Fruit fly (Drosophila melanogaster): Measurements from ENCODE around the gene Jupiter.

Gene Jupiter

DNA sequence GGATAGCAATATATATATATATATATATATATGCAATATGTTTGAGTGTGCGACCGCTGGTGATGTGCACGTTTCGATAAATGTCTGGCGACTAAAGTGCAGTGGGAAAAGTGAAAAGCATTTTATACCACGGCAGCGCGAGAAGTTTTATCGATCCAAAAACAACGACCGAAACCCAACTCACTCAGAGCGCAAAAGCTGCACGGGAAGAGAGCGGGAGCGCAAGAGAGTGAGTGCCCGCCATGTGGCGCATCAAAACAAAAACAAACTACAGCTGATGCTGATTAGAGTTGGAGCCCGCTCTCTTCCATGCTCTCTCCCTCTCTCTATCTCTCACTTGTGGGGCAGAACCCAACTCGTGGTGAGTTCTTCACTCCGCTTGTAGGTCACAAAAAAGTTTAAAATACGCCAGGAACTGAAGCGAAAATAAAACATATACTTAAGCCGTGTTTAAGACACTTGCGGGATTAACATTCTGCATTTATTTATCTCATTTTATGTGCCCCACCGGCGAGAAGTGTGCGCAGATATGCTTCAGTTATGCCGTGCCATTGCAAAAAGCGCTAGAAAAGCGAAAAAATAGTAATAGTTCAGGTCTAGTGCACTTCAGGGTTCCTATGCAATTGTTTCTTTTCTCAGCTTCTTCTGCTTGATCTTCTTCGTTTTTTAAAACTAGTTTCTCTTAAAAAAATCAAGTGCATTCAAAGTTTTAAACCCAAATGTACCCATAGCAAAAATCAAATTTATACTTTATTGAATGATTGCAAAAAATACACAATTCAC lies 14.9 kb downstream of the Jupiter start:
- TF ChIP-seq Hr96 (GFP tag; optimal IDR thresholded peaks at IDR 0.05) (peak; percentile 7), kay (GFP tag; ENCODE audit: borderline replicate concordance) (peak; percentile 60), bab1 (GFP tag; optimal IDR thresholded peaks at IDR 0.05) (peak; percentile 30), CG12768 (GFP tag; optimal IDR thresholded peaks at IDR 0.05) (no peak), cic (GFP tag; optimal IDR thresholded peaks at IDR 0.05) (no peak)

DNA sequence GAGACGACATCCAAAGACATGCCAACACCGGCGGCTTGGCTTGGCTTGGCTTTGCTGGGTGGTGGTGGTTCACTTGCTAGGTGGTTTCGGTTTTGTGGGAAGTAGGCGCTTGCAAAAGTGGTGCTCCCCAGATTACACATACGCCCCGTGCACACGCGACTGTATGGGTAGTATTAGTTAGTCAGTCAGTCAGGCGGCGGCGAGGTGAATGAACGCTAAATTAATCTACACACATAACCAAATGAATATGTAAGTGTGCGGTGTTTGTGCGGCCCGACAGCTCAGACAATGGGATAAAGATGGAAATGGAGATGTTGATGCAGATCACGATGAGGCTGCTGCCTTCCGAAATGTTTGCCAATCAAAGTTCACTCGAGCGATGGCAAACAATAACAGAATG lies 16.6 kb downstream of the Jupiter start:
- no peak for TF ChIP-seq Hr96 (GFP tag; optimal IDR thresholded peaks at IDR 0.05)
- TF ChIP-seq Clk (GFP tag; optimal IDR thresholded peaks at IDR 0.05), result no peak
- TF ChIP-seq cic (GFP tag; optimal IDR thresholded peaks at IDR 0.05), result no peak
- no peak for TF ChIP-seq CG14711 (tag; optimal IDR thresholded peaks at IDR 0.05)
- no peak for TF ChIP-seq ovo (GFP tag; optimal IDR thresholded peaks at IDR 0.05)
- no peak for TF ChIP-seq CG12768 (GFP tag; optimal IDR thresholded peaks at IDR 0.05)
- TF ChIP-seq bab1 (GFP tag; optimal IDR thresholded peaks at IDR 0.05), result no peak
- no peak for TF ChIP-seq tj (GFP tag; optimal IDR thresholded peaks at IDR 0.05)
- TF ChIP-seq CG5204 (GFP tag; optimal IDR thresholded peaks at IDR 0.05), result no peak
- TF ChIP-seq CG7101 (tag; optimal IDR thresholded peaks at IDR 0.05), result no peak
- TF ChIP-seq CG1620 (GFP tag; optimal IDR thresholded peaks at IDR 0.05), result no peak
- TF ChIP-seq CG33017 (tag; optimal IDR thresholded peaks at IDR 0.05), result no peak
- no peak for TF ChIP-seq toe (GFP tag; optimal IDR thresholded peaks at IDR 0.05)
- TF ChIP-seq CG11617 (GFP tag; optimal IDR thresholded peaks at IDR 0.05), result no peak
- no peak for TF ChIP-seq cnc (optimal IDR thresholded peaks at IDR 0.05)
- TF ChIP-seq Mnt (GFP tag; optimal IDR thresholded peaks at IDR 0.05), result no peak
- no peak for TF ChIP-seq CG7045 (GFP tag; optimal IDR thresholded peaks at IDR 0.05)
- no peak for TF ChIP-seq kay (GFP tag; ENCODE audit: borderline replicate concordance)
- no peak for TF ChIP-seq Crg-1 (GFP tag; optimal IDR thresholded peaks at IDR 0.05)

DNA sequence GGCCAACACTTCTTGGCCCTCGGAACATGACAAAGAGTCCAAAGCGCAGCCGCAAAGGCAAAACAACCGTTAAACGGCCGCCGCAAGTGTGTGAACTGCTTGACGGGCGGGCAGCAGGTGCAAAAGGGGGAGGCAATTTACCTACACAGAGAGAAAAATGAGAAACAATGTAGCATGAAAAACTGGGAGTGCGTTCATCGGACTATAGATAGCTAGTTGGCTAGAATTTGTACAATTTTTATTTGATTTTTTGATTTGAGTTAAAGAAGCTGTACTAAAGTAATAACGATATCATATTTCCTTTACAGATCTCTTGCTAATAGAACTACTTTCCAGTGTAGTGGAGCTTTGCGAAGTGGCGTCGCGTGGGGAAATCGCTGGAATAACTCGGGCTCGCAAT lies 24.2 kb downstream of the Jupiter start:
- TF ChIP-seq CG5204 (GFP tag; optimal IDR thresholded peaks at IDR 0.05) (no peak), cnc (optimal IDR thresholded peaks at IDR 0.05) (no peak), CG1620 (GFP tag; optimal IDR thresholded peaks at IDR 0.05) (no peak), Mnt (GFP tag; optimal IDR thresholded peaks at IDR 0.05) (no peak), CG14711 (tag; optimal IDR thresholded peaks at IDR 0.05) (no peak), bab1 (GFP tag; optimal IDR thresholded peaks at IDR 0.05) (no peak), Hr96 (GFP tag; optimal IDR thresholded peaks at IDR 0.05) (no peak), kay (GFP tag; ENCODE audit: borderline replicate concordance) (no peak), CG12768 (GFP tag; optimal IDR thresholded peaks at IDR 0.05) (no peak), pad (GFP tag; optimal IDR thresholded peaks at IDR 0.05) (no peak), CG7045 (GFP tag; optimal IDR thresholded peaks at IDR 0.05) (no peak), Clk (GFP tag; optimal IDR thresholded peaks at IDR 0.05) (no peak), CG7101 (tag; optimal IDR thresholded peaks at IDR 0.05) (no peak), CG11617 (GFP tag; optimal IDR thresholded peaks at IDR 0.05) (no peak), Crg-1 (GFP tag; optimal IDR thresholded peaks at IDR 0.05) (no peak), toe (GFP tag; optimal IDR thresholded peaks at IDR 0.05) (no peak), cic (GFP tag; optimal IDR thresholded peaks at IDR 0.05) (no peak), ovo (GFP tag; optimal IDR thresholded peaks at IDR 0.05) (no peak), CG33017 (tag; optimal IDR thresholded peaks at IDR 0.05) (no peak)

DNA sequence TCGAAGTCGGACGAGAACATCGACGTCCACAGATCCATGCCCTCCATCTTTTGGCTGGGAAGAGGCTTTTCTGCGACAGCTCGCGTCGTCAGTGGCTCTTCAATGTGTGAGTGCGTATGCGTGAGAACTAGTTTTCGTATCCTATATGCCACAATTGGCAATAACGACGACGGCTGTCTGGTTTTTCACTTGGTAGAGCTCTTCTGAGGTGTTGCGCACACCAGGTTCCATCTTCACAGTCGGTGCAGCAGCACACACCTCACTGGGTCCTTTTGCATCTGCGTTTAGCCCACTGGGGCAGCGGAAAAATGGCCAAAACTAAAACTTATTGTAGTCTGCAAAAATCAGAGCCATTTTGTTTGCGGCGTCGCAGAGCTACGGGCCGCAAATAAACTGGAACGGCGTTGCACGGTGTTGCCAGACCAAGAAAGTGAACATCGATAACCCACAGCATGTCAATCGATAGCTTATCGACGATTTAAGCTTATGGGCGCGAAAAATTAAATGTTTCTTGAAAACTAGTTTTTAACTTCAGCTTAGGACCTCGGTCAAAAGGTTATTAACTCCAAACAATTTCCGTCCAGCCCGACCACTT lies 29.8 kb downstream of the Jupiter start, which contains the start of gene CG6791:
CG6791 (minus strand) TSS at position 383 of the 595 bp plus-strand sequence.
- TF ChIP-seq bab1 (GFP tag; optimal IDR thresholded peaks at IDR 0.05) (peak; percentile 37), cic (GFP tag; optimal IDR thresholded peaks at IDR 0.05) (peak; percentile 14), Mnt (GFP tag; optimal IDR thresholded peaks at IDR 0.05) (no peak)

DNA sequence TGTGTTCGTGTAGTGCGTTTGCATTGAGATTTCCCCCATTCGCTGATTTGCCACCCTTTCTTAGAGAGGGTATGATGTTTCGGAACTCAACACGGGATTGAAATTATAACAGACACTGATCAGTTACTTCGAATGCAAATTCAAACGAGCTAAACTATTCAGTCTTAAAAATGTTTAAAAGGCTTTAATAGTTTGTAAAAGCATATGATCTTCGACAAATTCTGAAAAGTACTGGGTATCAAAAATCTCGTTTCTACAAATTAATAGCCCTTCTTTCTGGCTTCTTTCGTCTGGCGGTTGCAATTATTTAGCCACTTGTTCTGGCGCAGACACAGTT lies 37.5 kb downstream of the Jupiter start:
- TF ChIP-seq Hr96 (GFP tag; optimal IDR thresholded peaks at IDR 0.05), result peak; percentile 36
- no peak for TF ChIP-seq toe (GFP tag; optimal IDR thresholded peaks at IDR 0.05)
- TF ChIP-seq CG5204 (GFP tag; optimal IDR thresholded peaks at IDR 0.05), result no peak
- no peak for TF ChIP-seq ovo (GFP tag; optimal IDR thresholded peaks at IDR 0.05)
- no peak for TF ChIP-seq cnc (optimal IDR thresholded peaks at IDR 0.05)
- TF ChIP-seq Crg-1 (GFP tag; optimal IDR thresholded peaks at IDR 0.05), result peak; percentile 23
- no peak for TF ChIP-seq kay (GFP tag; ENCODE audit: borderline replicate concordance)
- TF ChIP-seq CG11617 (GFP tag; optimal IDR thresholded peaks at IDR 0.05), result peak; percentile 59
- peak; percentile 75 for TF ChIP-seq CG7101 (tag; optimal IDR thresholded peaks at IDR 0.05)
- peak; percentile 76 for TF ChIP-seq CG14711 (tag; optimal IDR thresholded peaks at IDR 0.05)
- no peak for TF ChIP-seq pad (GFP tag; optimal IDR thresholded peaks at IDR 0.05)
- no peak for TF ChIP-seq cic (GFP tag; optimal IDR thresholded peaks at IDR 0.05)
- TF ChIP-seq Mnt (GFP tag; optimal IDR thresholded peaks at IDR 0.05), result peak; percentile 23
- TF ChIP-seq CG12768 (GFP tag; optimal IDR thresholded peaks at IDR 0.05), result peak; percentile 73
- TF ChIP-seq CG7045 (GFP tag; optimal IDR thresholded peaks at IDR 0.05), result peak; percentile 70
- TF ChIP-seq tj (GFP tag; optimal IDR thresholded peaks at IDR 0.05), result peak; percentile 34
- TF ChIP-seq CG33017 (tag; optimal IDR thresholded peaks at IDR 0.05), result peak; percentile 74
- peak; percentile 6 for TF ChIP-seq CG1620 (GFP tag; optimal IDR thresholded peaks at IDR 0.05)
- peak; percentile 28 for TF ChIP-seq Clk (GFP tag; optimal IDR thresholded peaks at IDR 0.05)
- peak; percentile 83 for TF ChIP-seq bab1 (GFP tag; optimal IDR thresholded peaks at IDR 0.05)
